Fruit fly (Drosophila melanogaster) whole organism, prepupa: ENCODE data around the gene CG14864.

Experiments
- CG10631 ChIP-seq: fragments of 200-800 bp; sonication (Bioruptor generic); optimal IDR thresholded peaks from 2 replicates; lab custom pipeline; 2016; ENCODE audit warnings: missing biosample characterization, missing genetic modification characterization
- CG11294 ChIP-seq: fragments of 200-800 bp; sonication (Bioruptor generic); IDR thresholded peaks from 2 replicates; pipeline ENCODE4 v1.3.6; 2022; ENCODE audit warnings: missing biosample characterization, missing genetic modification characterization
- CG11902 ChIP-seq: fragments of 200-800 bp; sonication (Bioruptor generic); optimal IDR thresholded peaks from 3 replicates; lab custom pipeline; 2016; ENCODE audit warnings: missing biosample characterization, missing genetic modification characterization
- CG15336 ChIP-seq: fragments of 200-800 bp; sonication (Bioruptor generic); IDR thresholded peaks from 2 replicates; pipeline ENCODE4 v1.3.6; 2022; ENCODE audit warnings: missing biosample characterization, missing genetic modification characterization
- CG32006 ChIP-seq: fragments of 200-800 bp; sonication (Bioruptor generic); optimal IDR thresholded peaks from 3 replicates; lab custom pipeline; 2017; ENCODE audit warnings: missing biosample characterization, mild to moderate bottlenecking, missing genetic modification characterization
- CG34406 ChIP-seq: fragments of 200-800 bp; sonication (Bioruptor generic); optimal IDR thresholded peaks from 3 replicates; lab custom pipeline; 2016; ENCODE audit warnings: missing biosample characterization, missing genetic modification characterization
- CG4318 ChIP-seq: fragments of 200-800 bp; sonication (Bioruptor generic); optimal IDR thresholded peaks from 3 replicates; lab custom pipeline; 2017; ENCODE audit warnings: missing biosample characterization, mild to moderate bottlenecking, missing genetic modification characterization
- CG6854 ChIP-seq: fragments of 200-800 bp; sonication (Bioruptor generic); optimal IDR thresholded peaks from 2 replicates; lab custom pipeline; 2017; ENCODE audit warnings: missing biosample characterization, mild to moderate bottlenecking, missing genetic modification characterization
- CG8119 ChIP-seq: fragments of 200-800 bp; sonication (Bioruptor generic); IDR thresholded peaks from 3 replicates; pipeline ENCODE4 v1.3.6; 2022; ENCODE audit warnings: missing biosample characterization, missing genetic modification characterization
- CG8632 ChIP-seq: fragments of 200-800 bp; sonication (Bioruptor generic); optimal IDR thresholded peaks from 3 replicates; lab custom pipeline; 2016; ENCODE audit warnings: missing biosample characterization, missing genetic modification characterization
- CG9139 ChIP-seq: fragments of 200-800 bp; sonication (Bioruptor generic); optimal IDR thresholded peaks from 3 replicates; lab custom pipeline; 2017; ENCODE audit warnings: missing biosample characterization, mild to moderate bottlenecking, missing genetic modification characterization
- Eip75B ChIP-seq: fragments of 200-800 bp; sonication (Bioruptor generic); optimal IDR thresholded peaks from 3 replicates; lab custom pipeline; 2016; ENCODE audit warnings: missing biosample characterization, missing genetic modification characterization
- Eip78C ChIP-seq: fragments of 200-800 bp; sonication (Bioruptor generic); peaks from one replicate; lab custom pipeline; 2016; ENCODE audit warnings: missing biosample characterization, missing genetic modification characterization
- Gug ChIP-seq: fragments of 200-800 bp; sonication (Bioruptor generic); IDR thresholded peaks from 2 replicates; pipeline ENCODE4 v1.3.6; 2022; ENCODE audit warnings: missing biosample characterization, missing genetic modification characterization
- Lpt ChIP-seq: fragments of 200-800 bp; sonication (Bioruptor generic); optimal IDR thresholded peaks from 3 replicates; lab custom pipeline; 2016; ENCODE audit warnings: missing biosample characterization, missing genetic modification characterization
- Met ChIP-seq: fragments of 200-800 bp; sonication (Bioruptor generic); optimal IDR thresholded peaks from 3 replicates; lab custom pipeline; 2016; ENCODE audit warnings: missing biosample characterization, missing genetic modification characterization
- OdsH ChIP-seq: fragments of 200-800 bp; sonication (Bioruptor generic); optimal IDR thresholded peaks from 3 replicates; lab custom pipeline; 2016; ENCODE audit warnings: missing biosample characterization, missing genetic modification characterization
- Smox ChIP-seq: fragments of 200-800 bp; sonication (Bioruptor generic); optimal IDR thresholded peaks from 3 replicates; lab custom pipeline; 2016; ENCODE audit warnings: missing biosample characterization, missing genetic modification characterization
- Sox14 ChIP-seq: fragments of 200-800 bp; sonication (Bioruptor generic); optimal IDR thresholded peaks from 3 replicates; lab custom pipeline; 2016; ENCODE audit warnings: missing biosample characterization, missing genetic modification characterization
- cyc ChIP-seq: fragments of 200-800 bp; sonication (Bioruptor generic); optimal IDR thresholded peaks from 3 replicates; lab custom pipeline; 2016; ENCODE audit warnings: missing biosample characterization, missing genetic modification characterization
- dsx ChIP-seq: fragments of 200-800 bp; optimal IDR thresholded peaks from 3 replicates; lab custom pipeline; 2019; ENCODE audit warnings: missing biosample characterization, mild to moderate bottlenecking, missing genetic modification characterization, moderate library complexity; ENCODE audit not compliant: poor library complexity, severe bottlenecking
- lz ChIP-seq: fragments of 200-800 bp; sonication (Bioruptor generic); optimal IDR thresholded peaks from 3 replicates; lab custom pipeline; 2016; ENCODE audit warnings: missing biosample characterization, missing genetic modification characterization
- net ChIP-seq: fragments of 200-800 bp; sonication (Bioruptor generic); optimal IDR thresholded peaks from 3 replicates; lab custom pipeline; 2016; ENCODE audit warnings: missing biosample characterization, missing genetic modification characterization
- pdm3 ChIP-seq: fragments of 200-800 bp; sonication (Bioruptor generic); optimal IDR thresholded peaks from 3 replicates; lab custom pipeline; 2016; ENCODE audit warnings: missing biosample characterization, missing genetic modification characterization
- spab ChIP-seq: fragments of 200-800 bp; sonication (Bioruptor generic); optimal IDR thresholded peaks from 2 replicates; lab custom pipeline; 2017; ENCODE audit warnings: missing biosample characterization, mild to moderate bottlenecking, missing genetic modification characterization, missing genetic modification reagents

The CG14864 gene

dm6 chr3R:15218824-15219576, 49.3 kb downstream of the CG14864 start, which contains the start of the genes SIDL and CG12241 (continued):
- TF ChIP-seq OdsH (GFP tag; lab: Kevin White, UChicago) (no peak), Met (GFP tag; lab: Kevin White, UChicago) (no peak), CG34406 (GFP tag; lab: Kevin White, UChicago) (no peak), CG6854 (peak; percentile 61), CG11902 (peak; percentile 94), Sox14 (peak; percentile 78), CG10631 (GFP tag; lab: Kevin White, UChicago) (peak; percentile 89), CG15336 (GFP tag; lab: Robert Waterston, UW) (peak; percentile 41; the same call in 1 of the 2 replicates), lz (GFP tag; lab: Kevin White, UChicago) (peak; percentile 92), net (GFP tag; lab: Kevin White, UChicago) (no peak), pdm3 (no peak), CG8632 (no peak), Eip75B (no peak), CG4318 (GFP tag; lab: Kevin White, UChicago) (no peak), Lpt (GFP tag; lab: Kevin White, UChicago) (peak; percentile 86), CG11294 (GFP tag; lab: Robert Waterston, UW) (peak; percentile 97), CG9139 (GFP tag; lab: Kevin White, UChicago) (no peak), Smox (GFP tag; lab: Kevin White, UChicago) (no peak), dsx (GFP tag; lab: Kevin White, UChicago) (peak; percentile 88), CG8119 (no peak), spab (GFP tag; lab: Kevin White, UChicago) (no peak), Gug (GFP tag; lab: Robert Waterston, UW) (peak; percentile 97), Eip78C (peak; percentile 99), cyc (GFP tag; lab: Kevin White, UChicago) (peak; percentile 96), CG32006 (no peak)
- TF ChIP-seq, all 60 proteins: peak for 27
